Worm (Caenorhabditis elegans) whole organism, L1 larva: Measurements from ENCODE around the gene K02G10.15.
A peak's percentile ranks its signal among the peaks of the same experiment; 100 is the strongest.

Experiments used
- C16A3.4 ChIP-seq: fragments of 150-350 bp; optimal IDR thresholded peaks from 2 replicates; lab custom pipeline; 2014; ENCODE audit warnings: missing biosample characterization, missing genetic modification characterization
- F16B12.6 ChIP-seq: fragments of 150-350 bp; optimal IDR thresholded peaks from 2 replicates; lab custom pipeline; 2014; ENCODE audit warnings: missing biosample characterization, missing genetic modification characterization
- aha-1 ChIP-seq: fragments of 150-350 bp; optimal IDR thresholded peaks from 2 replicates; lab custom pipeline; 2014; ENCODE audit warnings: missing biosample characterization, missing genetic modification characterization
- ama-1 ChIP-seq: fragments of 150-350 bp; optimal IDR thresholded peaks from 2 replicates; lab custom pipeline; 2014
- ceh-8 ChIP-seq: fragments of 200-800 bp; sonication (Bioruptor generic); optimal IDR thresholded peaks from 2 replicates; lab custom pipeline; 2018; ENCODE audit warnings: mild to moderate bottlenecking, missing genetic modification characterization, moderate library complexity, missing compliant biosample characterization
- ceh-82 ChIP-seq, 3 experiments: fragments of 150-350 bp in 1 of 3; sonication (generic microtip) in 2 of 3; optimal IDR thresholded peaks; 2 replicates each; lab custom pipeline; 2014 to 2017; ENCODE audit warnings: missing biosample characterization in 3 of 3, missing genetic modification characterization in 3 of 3
- ceh-88 ChIP-seq: fragments of 200-800 bp; sonication (Bioruptor generic); IDR thresholded peaks from 2 replicates; pipeline ENCODE4 v1.3.6; 2022; ENCODE audit warnings: missing genetic modification characterization, missing compliant biosample characterization
- ceh-90 ChIP-seq: sonication (generic microtip); optimal IDR thresholded peaks from 2 replicates; lab custom pipeline; 2016; ENCODE audit warnings: missing genetic modification characterization, missing compliant biosample characterization
- ces-1 ChIP-seq: fragments of 150-350 bp; optimal IDR thresholded peaks from 2 replicates; lab custom pipeline; 2014; ENCODE audit warnings: missing biosample characterization, missing genetic modification reagents, missing genetic modification characterization
- dpl-1 ChIP-seq, 3 experiments: fragments of 150-350 bp in 2 of 3; sonication (generic microtip) in 1 of 3; optimal IDR thresholded peaks; 2 replicates each; lab custom pipeline; 2014 to 2017; ENCODE audit warnings: missing biosample characterization in 3 of 3, missing genetic modification characterization in 3 of 3, missing genetic modification reagents in 3 of 3
- efl-3 ChIP-seq: fragments of 200-800 bp; sonication (Bioruptor generic); optimal IDR thresholded peaks from 2 replicates; lab custom pipeline; 2018; ENCODE audit warnings: mild to moderate bottlenecking, missing genetic modification characterization, missing compliant biosample characterization
- egl-13 ChIP-seq: sonication (generic microtip); optimal IDR thresholded peaks from 2 replicates; lab custom pipeline; 2016; ENCODE audit warnings: missing genotype, missing genetic modification reagents, missing genetic modification characterization, missing compliant biosample characterization
- elt-2 ChIP-seq: sonication (generic microtip); optimal IDR thresholded peaks from 2 replicates; lab custom pipeline; 2016; ENCODE audit warnings: missing genetic modification characterization, mild to moderate bottlenecking, inconsistent platforms, missing compliant biosample characterization, missing genetic modification reagents
- elt-3 ChIP-seq, 6 experiments: fragments of 150-350 bp in 1 of 6; sonication (generic microtip); optimal IDR thresholded peaks; 2 replicates each; lab custom pipeline; 2017 to 2018; ENCODE audit warnings: missing biosample characterization in 6 of 6, missing genetic modification characterization in 6 of 6, inconsistent platforms in 1 of 6
- grh-1 ChIP-seq: fragments of 200-800 bp; sonication (Bioruptor generic); IDR thresholded peaks from 2 replicates; pipeline ENCODE4 v1.3.6; 2022; ENCODE audit warnings: missing genetic modification reagents, missing genetic modification characterization, missing compliant biosample characterization
- hpl-2 ChIP-seq: fragments of 150-350 bp; optimal IDR thresholded peaks from 2 replicates; lab custom pipeline; 2014; ENCODE audit warnings: missing biosample characterization, missing genetic modification reagents, missing genetic modification characterization
- isw-1 ChIP-seq: fragments of 200-800 bp; sonication (Bioruptor generic); IDR thresholded peaks from 2 replicates; pipeline ENCODE4 v1.3.6; 2022; ENCODE audit warnings: missing genetic modification characterization, missing compliant biosample characterization
- jun-1 ChIP-seq: fragments of 150-350 bp; optimal IDR thresholded peaks from 2 replicates; lab custom pipeline; 2014; ENCODE audit warnings: missing biosample characterization, missing genetic modification reagents, missing genetic modification characterization
- lin-14 ChIP-seq: fragments of 200-800 bp; sonication (Bioruptor generic); optimal IDR thresholded peaks from 2 replicates; lab custom pipeline; 2018; ENCODE audit warnings: mild to moderate bottlenecking, missing genetic modification characterization, moderate library complexity, missing compliant biosample characterization
- lin-35 ChIP-seq, 2 experiments: fragments of 150-350 bp; optimal IDR thresholded peaks; 2 replicates each; lab custom pipeline; 2014; ENCODE audit warnings: missing biosample characterization in 2 of 2, missing genetic modification characterization in 2 of 2, missing genetic modification reagents in 2 of 2
- lin-39 ChIP-seq: fragments of 150-350 bp; optimal IDR thresholded peaks from 2 replicates; lab custom pipeline; 2014; ENCODE audit warnings: missing biosample characterization, missing genetic modification reagents, missing genetic modification characterization
- mab-9 ChIP-seq: fragments of 200-800 bp; sonication (Bioruptor generic); IDR thresholded peaks from 2 replicates; pipeline ENCODE4 v1.3.6; 2022; ENCODE audit warnings: missing genetic modification reagents, missing genetic modification characterization, missing compliant biosample characterization
- mep-1 ChIP-seq: fragments of 150-350 bp; optimal IDR thresholded peaks from 2 replicates; lab custom pipeline; 2014; ENCODE audit warnings: missing biosample characterization, missing genetic modification characterization
- nhr-11 ChIP-seq: fragments of 150-350 bp; optimal IDR thresholded peaks from 2 replicates; lab custom pipeline; 2014; ENCODE audit warnings: missing biosample characterization, missing genetic modification characterization
- nhr-12 ChIP-seq: sonication (generic microtip); optimal IDR thresholded peaks from 2 replicates; lab custom pipeline; 2017; ENCODE audit warnings: missing biosample characterization, missing genetic modification characterization
- nhr-20 ChIP-seq: sonication (generic microtip); optimal IDR thresholded peaks from 2 replicates; lab custom pipeline; 2016; ENCODE audit warnings: mild to moderate bottlenecking, missing genetic modification characterization, missing compliant biosample characterization
- nhr-47 ChIP-seq: sonication (generic microtip); optimal IDR thresholded peaks from 2 replicates; lab custom pipeline; 2016; ENCODE audit warnings: mild to moderate bottlenecking, missing genetic modification characterization, moderate library complexity, missing compliant biosample characterization
- nhr-76 ChIP-seq: sonication (generic microtip); optimal IDR thresholded peaks from 2 replicates; lab custom pipeline; 2017; ENCODE audit warnings: missing biosample characterization, missing genetic modification characterization
- nhr-84 ChIP-seq: sonication (generic microtip); optimal IDR thresholded peaks from 2 replicates; lab custom pipeline; 2017; ENCODE audit warnings: missing biosample characterization, missing genetic modification characterization
- nhr-85 ChIP-seq: sonication (generic microtip); peaks from one replicate; lab custom pipeline; 2016; ENCODE audit warnings: missing genetic modification characterization, inconsistent platforms, missing compliant biosample characterization
- nhr-90 ChIP-seq: sonication (generic microtip); optimal IDR thresholded peaks from 2 replicates; lab custom pipeline; 2016; ENCODE audit warnings: mild to moderate bottlenecking, missing genetic modification characterization, missing compliant biosample characterization; ENCODE audit not compliant: poor library complexity
- pag-3 ChIP-seq: sonication (generic microtip); optimal IDR thresholded peaks from 2 replicates; lab custom pipeline; 2017; ENCODE audit warnings: missing genetic modification characterization, mild to moderate bottlenecking, missing compliant biosample characterization, antibody characterized with exemption, borderline replicate concordance; ENCODE audit not compliant: insufficient read depth
- pqm-1 ChIP-seq: sonication (generic microtip); optimal IDR thresholded peaks from 3 replicates; lab custom pipeline; 2017; ENCODE audit warnings: missing biosample characterization, missing genetic modification characterization
- skn-1 ChIP-seq: fragments of 150-350 bp; optimal IDR thresholded peaks from 2 replicates; lab custom pipeline; 2014; ENCODE audit warnings: missing biosample characterization, missing genetic modification characterization
- sox-4 ChIP-seq: sonication (generic microtip); optimal IDR thresholded peaks from 2 replicates; lab custom pipeline; 2016; ENCODE audit warnings: missing genetic modification characterization, missing compliant biosample characterization
- sptf-1 ChIP-seq: fragments of 150-350 bp; optimal IDR thresholded peaks from 2 replicates; lab custom pipeline; 2014; ENCODE audit warnings: missing biosample characterization, missing genetic modification characterization
- swsn-7 ChIP-seq: sonication (generic microtip); optimal IDR thresholded peaks from 2 replicates; lab custom pipeline; 2016; ENCODE audit warnings: missing genetic modification characterization, missing compliant biosample characterization
- tlp-1 ChIP-seq: fragments of 150-350 bp; optimal IDR thresholded peaks from 2 replicates; lab custom pipeline; 2014; ENCODE audit warnings: missing biosample characterization, missing genetic modification characterization
- unc-130 ChIP-seq: fragments of 150-350 bp; optimal IDR thresholded peaks from 2 replicates; lab custom pipeline; 2017; ENCODE audit warnings: missing biosample characterization, missing genetic modification characterization, inconsistent platforms
- unc-62 ChIP-seq: fragments of 150-350 bp; optimal IDR thresholded peaks from 2 replicates; lab custom pipeline; 2014; ENCODE audit warnings: missing biosample characterization, missing genetic modification reagents, missing genetic modification characterization
- xbp-1 ChIP-seq: sonication (generic microtip); optimal IDR thresholded peaks from 2 replicates; lab custom pipeline; 2016; ENCODE audit warnings: missing genetic modification characterization, missing compliant biosample characterization
- zag-1 ChIP-seq: fragments of 150-350 bp; optimal IDR thresholded peaks from 2 replicates; lab custom pipeline; 2014; ENCODE audit warnings: missing biosample characterization, missing genetic modification characterization
- zip-4 ChIP-seq: fragments of 200-800 bp; sonication (Bioruptor generic); optimal IDR thresholded peaks from 2 replicates; lab custom pipeline; 2018; ENCODE audit warnings: mild to moderate bottlenecking, missing genetic modification characterization, moderate library complexity, missing compliant biosample characterization
- ztf-11 ChIP-seq, 2 experiments: sonication (generic microtip); optimal IDR thresholded peaks; 2 replicates each; lab custom pipeline; 2016 to 2017; ENCODE audit warnings: missing genetic modification characterization in 2 of 2, missing biosample characterization in 1 of 2, missing compliant biosample characterization in 1 of 2

Gene K02G10.15

DNA sequence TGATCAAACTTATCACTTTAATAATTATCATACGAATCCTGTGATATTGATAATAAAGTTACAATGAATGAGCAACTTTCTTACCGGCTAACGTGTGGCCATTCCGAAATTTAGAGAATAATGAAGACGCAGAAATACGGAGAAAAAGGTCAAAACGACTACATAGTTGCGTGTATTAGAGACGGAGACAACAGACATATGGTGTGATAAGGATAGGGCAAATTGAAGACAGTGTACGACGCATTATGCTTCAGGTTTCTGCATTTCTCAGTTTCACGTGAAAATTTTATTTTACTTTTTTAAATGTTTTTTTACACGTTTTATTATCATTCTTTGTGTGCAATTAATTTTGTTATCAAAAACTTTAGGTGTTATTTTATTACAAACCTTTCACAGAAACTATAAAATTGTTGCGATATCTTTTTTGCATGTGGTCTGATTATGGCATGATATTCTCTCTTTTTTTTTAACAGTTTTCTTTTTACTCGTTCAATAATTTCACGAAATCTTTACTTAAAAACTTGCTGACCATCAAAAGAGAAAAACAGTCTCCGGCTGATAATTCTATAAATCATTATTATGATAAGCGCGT lies 9.3 kb downstream of the K02G10.15 start, which contains the start of gene tmem-135:
tmem-135 (plus strand) TSS at position 542 of the 592 bp plus-strand sequence.
- TF ChIP-seq hpl-2 (GFP tag; lab: Kevin White, UChicago): no peak
- TF ChIP-seq nhr-20: peak; percentile 8
- no peak for TF ChIP-seq jun-1
- no peak for TF ChIP-seq nhr-76 (tag; lab: Kevin White, UChicago)
- TF ChIP-seq ceh-8 (GFP tag; lab: Kevin White, UChicago): no peak
- no peak for TF ChIP-seq swsn-7 (tag; lab: Kevin White, UChicago)
- no peak for TF ChIP-seq grh-1 (GFP tag; lab: Robert Waterston, UW)
- no peak for TF ChIP-seq ces-1
- TF ChIP-seq mab-9: no peak
- TF ChIP-seq pqm-1 (tag; lab: Kevin White, UChicago): no peak
- TF ChIP-seq isw-1: no peak
- no peak for TF ChIP-seq nhr-84 (tag; lab: Kevin White, UChicago)
- no peak for TF ChIP-seq nhr-90 (tag; lab: Kevin White, UChicago)
- TF ChIP-seq ceh-88 (GFP tag; lab: Robert Waterston, UW): no peak
- peak; percentile 49 for TF ChIP-seq elt-2
- no peak for TF ChIP-seq ama-1 (lab: Kevin White, UChicago)
- no peak for TF ChIP-seq unc-62
- no peak for TF ChIP-seq efl-3 (GFP tag; lab: Kevin White, UChicago)
- TF ChIP-seq nhr-11 (tag; lab: Kevin White, UChicago): no peak
- TF ChIP-seq ztf-11 (tag; optimal IDR thresholded peaks at IDR 0.05; lab: Kevin White, UChicago): no peak
- TF ChIP-seq aha-1 (tag; lab: Kevin White, UChicago): no peak
- no peak for TF ChIP-seq xbp-1 (tag; lab: Kevin White, UChicago)
- TF ChIP-seq sox-4 (tag; lab: Kevin White, UChicago): no peak
- peak; percentile 3 for TF ChIP-seq lin-14 (GFP tag; lab: Kevin White, UChicago)
- TF ChIP-seq lin-39: no peak
- TF ChIP-seq mep-1: no peak
- no peak for TF ChIP-seq dpl-1 (GFP tag; optimal IDR thresholded peaks at IDR 0.05; lab: Kevin White, UChicago)
- no peak for TF ChIP-seq pag-3
- TF ChIP-seq unc-130 (tag; lab: Kevin White, UChicago): no peak
- no peak for TF ChIP-seq sptf-1 (tag; lab: Kevin White, UChicago)
- no peak for TF ChIP-seq zip-4 (GFP tag; lab: Kevin White, UChicago)
- no peak for TF ChIP-seq ceh-82 (tag; optimal IDR thresholded peaks at IDR 0.05; lab: Kevin White, UChicago)
- TF ChIP-seq elt-3 (tag; optimal IDR thresholded peaks at IDR 0.05; lab: Kevin White, UChicago): peak in 1 of 6 experiments; percentile 36
- TF ChIP-seq lin-35 (GFP tag; optimal IDR thresholded peaks at IDR 0.05; lab: Kevin White, UChicago): peak in 1 of 2 experiments; percentile 34
- no peak for TF ChIP-seq nhr-12

DNA sequence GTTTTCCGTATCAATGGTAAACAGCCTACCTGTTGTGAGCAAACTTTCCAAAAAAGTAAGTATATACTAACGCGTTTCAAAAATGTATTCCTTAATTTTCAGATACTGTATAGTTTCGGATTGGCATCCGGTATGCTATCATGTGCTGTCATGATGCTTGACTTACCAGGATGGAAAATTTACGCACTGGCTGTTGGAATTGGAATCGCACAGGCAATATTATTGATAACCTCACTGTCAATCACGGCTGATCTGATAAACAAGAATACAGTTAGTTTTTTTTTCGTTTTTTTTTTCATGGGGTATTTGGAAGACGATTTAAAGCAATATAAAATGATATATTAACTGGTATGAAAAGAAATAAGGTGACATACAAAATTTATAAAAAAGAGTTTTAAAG lies 10.7 kb downstream of the K02G10.15 start:
- TF ChIP-seq F16B12.6 (no peak), aha-1 (tag; lab: Kevin White, UChicago) (no peak), nhr-47 (no peak), skn-1 (no peak), ceh-90 (tag; lab: Kevin White, UChicago) (no peak), nhr-85 (tag; lab: Kevin White, UChicago) (no peak), C16A3.4 (tag; lab: Kevin White, UChicago) (no peak), sptf-1 (tag; lab: Kevin White, UChicago) (no peak), egl-13 (tag; lab: Kevin White, UChicago) (no peak), zag-1 (tag; lab: Kevin White, UChicago) (no peak), ztf-11 (tag; optimal IDR thresholded peaks at IDR 0.05; lab: Kevin White, UChicago) (no peak), tlp-1 (tag; lab: Kevin White, UChicago) (no peak)
